Fruit fly (Drosophila melanogaster) whole organism, embryonic: ENCODE results near the gene CG15024.

Experiments used
- Atf3 ChIP-seq: fragments of 200-800 bp; sonication (Bioruptor generic); optimal IDR thresholded peaks from 3 replicates; lab custom pipeline; 2016; ENCODE audit warnings: missing biosample characterization, missing genetic modification characterization
- BEAF-32 ChIP-seq: fragments of 200-800 bp; sonication (Bioruptor generic); optimal IDR thresholded peaks from 3 replicates; lab custom pipeline; 2017; ENCODE audit warnings: missing biosample characterization, missing genetic modification characterization, mild to moderate bottlenecking, moderate library complexity, missing genetic modification reagents
- Blimp-1 ChIP-seq: fragments of 200-800 bp; sonication (Bioruptor generic); optimal IDR thresholded peaks from 3 replicates; lab custom pipeline; 2018; ENCODE audit warnings: missing biosample characterization, missing genetic modification characterization, mild to moderate bottlenecking, moderate library complexity, missing genetic modification reagents
- C15 ChIP-seq: fragments of 200-800 bp; sonication (Bioruptor generic); IDR thresholded peaks from 3 replicates; pipeline ENCODE4 v1.3.6; 2022; ENCODE audit warnings: missing biosample characterization, missing genetic modification characterization
- CG10565 ChIP-seq: fragments of 200-800 bp; sonication (Bioruptor generic); optimal IDR thresholded peaks from 3 replicates; lab custom pipeline; 2016; ENCODE audit warnings: missing biosample characterization, mild to moderate bottlenecking, missing genetic modification characterization
- CG11560 ChIP-seq: fragments of 200-800 bp; sonication (Bioruptor generic); IDR thresholded peaks from 3 replicates; pipeline ENCODE4 v1.3.6; 2022; ENCODE audit warnings: missing biosample characterization, missing genetic modification characterization
- CG12071 ChIP-seq: fragments of 200-800 bp; sonication (Bioruptor generic); optimal IDR thresholded peaks from 3 replicates; lab custom pipeline; 2018; ENCODE audit warnings: missing biosample characterization, mild to moderate bottlenecking, missing genetic modification characterization
- CG12219 ChIP-seq: fragments of 200-800 bp; sonication (Bioruptor generic); optimal IDR thresholded peaks from 3 replicates; lab custom pipeline; 2018; ENCODE audit warnings: missing biosample characterization, mild to moderate bottlenecking, missing genetic modification characterization
- CG14050 ChIP-seq: fragments of 200-800 bp; sonication (Bioruptor generic); IDR thresholded peaks from 3 replicates; pipeline ENCODE4 v1.3.6; 2022; ENCODE audit warnings: missing biosample characterization, missing genetic modification characterization
- CG14441 ChIP-seq: fragments of 200-800 bp; sonication (Bioruptor generic); IDR thresholded peaks from 2 replicates; pipeline ENCODE4 v1.3.6; 2022; ENCODE audit warnings: missing biosample characterization, missing genetic modification characterization
- CG18476 ChIP-seq: fragments of 200-800 bp; sonication (Bioruptor generic); optimal IDR thresholded peaks from 2 replicates; lab custom pipeline; 2016; ENCODE audit warnings: missing biosample characterization, mild to moderate bottlenecking, missing genetic modification characterization
- CG32772 ChIP-seq: fragments of 200-800 bp; sonication (Bioruptor generic); IDR thresholded peaks from 2 replicates; pipeline ENCODE4 v1.3.6; 2022; ENCODE audit warnings: missing biosample characterization, missing genetic modification characterization
- CG34224 ChIP-seq: fragments of 200-800 bp; sonication (Bioruptor generic); IDR thresholded peaks from 3 replicates; pipeline ENCODE4 v1.3.6; 2022; ENCODE audit warnings: missing biosample characterization, missing genetic modification characterization; ENCODE audit not compliant: partially characterized antibody
- CG4404 ChIP-seq: fragments of 200-800 bp; sonication (Bioruptor generic); IDR thresholded peaks from 2 replicates; pipeline ENCODE4 v1.3.6; 2022; ENCODE audit warnings: missing biosample characterization, missing genetic modification characterization
- CG6654 ChIP-seq: fragments of 200-800 bp; sonication (Bioruptor generic); optimal IDR thresholded peaks from 2 replicates; lab custom pipeline; 2017; ENCODE audit warnings: missing biosample characterization, mild to moderate bottlenecking, missing genetic modification characterization
- CG6689 ChIP-seq: fragments of 200-800 bp; sonication (Bioruptor generic); IDR thresholded peaks from 2 replicates; pipeline ENCODE4 v1.3.6; 2022; ENCODE audit warnings: missing biosample characterization, missing genetic modification characterization
- CG6791 ChIP-seq: fragments of 200-800 bp; sonication (Bioruptor generic); IDR thresholded peaks from 3 replicates; pipeline ENCODE4 v1.3.6; 2022; ENCODE audit warnings: missing biosample characterization, missing genetic modification characterization; ENCODE audit not compliant: partially characterized antibody
- CG7357 ChIP-seq: fragments of 200-800 bp; sonication (Bioruptor generic); IDR thresholded peaks from 3 replicates; pipeline ENCODE4 v1.3.6; 2022; ENCODE audit warnings: missing biosample characterization, missing genetic modification characterization
- CG7839 ChIP-seq: fragments of 200-800 bp; sonication (Bioruptor generic); optimal IDR thresholded peaks from 3 replicates; lab custom pipeline; 2018; ENCODE audit warnings: missing biosample characterization, mild to moderate bottlenecking, missing genetic modification characterization, moderate library complexity
- CG8765 ChIP-seq: fragments of 200-800 bp; sonication (Bioruptor generic); IDR thresholded peaks from 2 replicates; pipeline ENCODE4 v1.3.6; 2022; ENCODE audit warnings: missing biosample characterization, missing genetic modification characterization
- CG9727 ChIP-seq: fragments of 200-800 bp; sonication (Bioruptor generic); optimal IDR thresholded peaks from 3 replicates; lab custom pipeline; 2017; ENCODE audit warnings: missing biosample characterization, mild to moderate bottlenecking, missing genetic modification characterization
- Chrac-16 ChIP-seq: fragments of 200-800 bp; sonication (Bioruptor generic); optimal IDR thresholded peaks from 3 replicates; lab custom pipeline; 2016; ENCODE audit warnings: missing biosample characterization, missing genetic modification characterization
- CkIIα-i1 ChIP-seq: fragments of 200-800 bp; sonication (Bioruptor generic); IDR thresholded peaks from 2 replicates; pipeline ENCODE4 v1.3.6; 2022; ENCODE audit warnings: missing biosample characterization, missing genetic modification characterization
- Gug ChIP-seq: fragments of 200-800 bp; sonication (Bioruptor generic); IDR thresholded peaks from 4 replicates; pipeline ENCODE4 v1.3.6; 2022; ENCODE audit warnings: missing biosample characterization, missing genetic modification characterization
- Hr51 ChIP-seq, 2 experiments: fragments of 200-800 bp; sonication (Bioruptor generic); optimal IDR thresholded peaks; 2 replicates in 1 of 2; 3 replicates in 1 of 2; lab custom pipeline; 2016 to 2018; ENCODE audit warnings: missing biosample characterization in 2 of 2, missing genetic modification characterization in 2 of 2, mild to moderate bottlenecking in 1 of 2, moderate library complexity in 1 of 2
- Kr ChIP-seq: fragments of 200-800 bp; sonication (Bioruptor generic); optimal IDR thresholded peaks from 2 replicates; lab custom pipeline; 2017; ENCODE audit warnings: missing biosample characterization, mild to moderate bottlenecking, missing genetic modification characterization
- Lhr ChIP-seq: fragments of 200-800 bp; sonication (Bioruptor generic); optimal IDR thresholded peaks from 3 replicates; lab custom pipeline; 2017; ENCODE audit warnings: mild to moderate bottlenecking, missing biosample characterization, missing genetic modification reagents, missing genetic modification characterization
- Lpt ChIP-seq: fragments of >200 bp; optimal IDR thresholded peaks from 2 replicates; lab custom pipeline; 2018; ENCODE audit warnings: missing biosample characterization, missing genetic modification characterization
- NK7.1 ChIP-seq: fragments of 200-800 bp; sonication (Bioruptor generic); optimal IDR thresholded peaks from 3 replicates; lab custom pipeline; 2016; ENCODE audit warnings: missing biosample characterization, missing genetic modification characterization
- PHDP ChIP-seq: fragments of 200-800 bp; sonication (Bioruptor generic); optimal IDR thresholded peaks from 3 replicates; lab custom pipeline; 2018; ENCODE audit warnings: missing biosample characterization, mild to moderate bottlenecking, missing genetic modification characterization, moderate library complexity
- Sry-δ ChIP-seq: fragments of 200-800 bp; sonication (Bioruptor generic); optimal IDR thresholded peaks from 2 replicates; lab custom pipeline; 2016; ENCODE audit warnings: missing biosample characterization, missing genetic modification characterization
- Xrp1 ChIP-seq: fragments of 200-800 bp; sonication (Bioruptor generic); IDR thresholded peaks from 2 replicates; pipeline ENCODE4 v1.3.6; 2022; ENCODE audit warnings: missing biosample characterization, missing genetic modification characterization
- aop ChIP-seq: fragments of 200-800 bp; sonication (Bioruptor generic); IDR thresholded peaks from 2 replicates; pipeline ENCODE4 v1.3.6; 2022; ENCODE audit warnings: missing biosample characterization, missing genetic modification characterization
- cad ChIP-seq: fragments of >200 bp; optimal IDR thresholded peaks from 2 replicates; lab custom pipeline; 2017; ENCODE audit warnings: missing biosample characterization, missing genetic modification characterization
- cato ChIP-seq: fragments of 200-800 bp; sonication (Bioruptor generic); optimal IDR thresholded peaks from 2 replicates; lab custom pipeline; 2016; ENCODE audit warnings: missing biosample characterization, missing genetic modification characterization, borderline replicate concordance
- chn ChIP-seq: fragments of 200-800 bp; sonication (Bioruptor generic); optimal IDR thresholded peaks from 2 replicates; lab custom pipeline; 2016; ENCODE audit warnings: missing biosample characterization, missing genetic modification characterization
- croc ChIP-seq: fragments of 200-800 bp; sonication (Bioruptor generic); conservative IDR thresholded peaks from 3 replicates; pipeline ENCODE4 v1.3.6; 2022; ENCODE audit warnings: missing biosample characterization, missing genetic modification characterization
- dan ChIP-seq: fragments of 200-800 bp; sonication (Bioruptor generic); IDR thresholded peaks from 2 replicates; pipeline ENCODE4 v1.3.6; 2022; ENCODE audit warnings: missing biosample characterization, missing genetic modification characterization
- dmrt11E ChIP-seq: fragments of 200-800 bp; sonication (Bioruptor generic); optimal IDR thresholded peaks from 3 replicates; lab custom pipeline; 2018; ENCODE audit warnings: missing biosample characterization, mild to moderate bottlenecking, missing genetic modification characterization, moderate library complexity
- eyg ChIP-seq: fragments of 200-800 bp; sonication (Bioruptor generic); optimal IDR thresholded peaks from 3 replicates; lab custom pipeline; 2016; ENCODE audit warnings: missing biosample characterization, missing genetic modification characterization
- gem ChIP-seq: fragments of 200-800 bp; sonication (Bioruptor generic); optimal IDR thresholded peaks from 2 replicates; lab custom pipeline; 2019; ENCODE audit warnings: missing biosample characterization, mild to moderate bottlenecking, missing genetic modification characterization, moderate library complexity
- grau ChIP-seq: fragments of 200-800 bp; optimal IDR thresholded peaks from 3 replicates; lab custom pipeline; 2019; ENCODE audit warnings: missing biosample characterization, mild to moderate bottlenecking, missing genetic modification characterization, moderate library complexity
- hkb ChIP-seq, 2 experiments: fragments of 200-800 bp in 1 of 2; fragments of >200 bp in 1 of 2; sonication (Bioruptor generic) in 1 of 2; IDR thresholded peaks in 1 of 2; optimal IDR thresholded peaks in 1 of 2; 2 replicates each; pipeline versions ENCODE4 v1.3.6 to Lab custom; 2017 to 2022; ENCODE audit warnings: missing biosample characterization in 1 of 2, missing genetic modification characterization in 1 of 2
- kni ChIP-seq: fragments of 200-800 bp; sonication (Bioruptor generic); optimal IDR thresholded peaks from 3 replicates; lab custom pipeline; 2017; ENCODE audit warnings: mild to moderate bottlenecking, missing biosample characterization, missing genetic modification reagents, missing genetic modification characterization
- lilli ChIP-seq: fragments of 200-800 bp; sonication (Bioruptor generic); optimal IDR thresholded peaks from 3 replicates; lab custom pipeline; 2016; ENCODE audit warnings: missing biosample characterization, missing genetic modification characterization
- repo ChIP-seq: fragments of 200-800 bp; sonication (Bioruptor generic); optimal IDR thresholded peaks from 2 replicates; lab custom pipeline; 2016; ENCODE audit warnings: missing biosample characterization, missing genetic modification characterization
- row ChIP-seq: fragments of 200-800 bp; sonication (Bioruptor generic); IDR thresholded peaks from 3 replicates; pipeline ENCODE4 v1.3.6; 2022; ENCODE audit warnings: missing biosample characterization, missing genetic modification characterization
- slbo ChIP-seq: fragments of 200-800 bp; sonication (Bioruptor generic); IDR thresholded peaks from 2 replicates; pipeline ENCODE4 v1.3.6; 2022; ENCODE audit warnings: missing biosample characterization, missing genetic modification characterization
- sug ChIP-seq: fragments of 200-800 bp; optimal IDR thresholded peaks from 2 replicates; lab custom pipeline; 2019; ENCODE audit warnings: missing biosample characterization, mild to moderate bottlenecking, missing genetic modification characterization, moderate library complexity
- zen ChIP-seq: fragments of 200-800 bp; sonication (Bioruptor generic); optimal IDR thresholded peaks from 3 replicates; lab custom pipeline; 2018; ENCODE audit warnings: missing biosample characterization, mild to moderate bottlenecking, missing genetic modification characterization, moderate library complexity

CG15024 gene

dm6 chr3L:4413800-4414446 lies 49.7 kb downstream of the CG15024 start (continued):
- TF ChIP-seq cato (GFP tag; lab: Kevin White, UChicago) (no peak), CG14050 (GFP tag; lab: Robert Waterston, UW) (no peak), CG11560 (tag; lab: Robert Waterston, UW) (no peak), Chrac-16 (GFP tag; lab: Kevin White, UChicago) (no peak), dmrt11E (tag; lab: Kevin White, UChicago) (no peak), Gug (GFP tag; lab: Robert Waterston, UW) (peak; percentile 43; the same call in 2 of the 4 replicates), Xrp1 (GFP tag; lab: Robert Waterston, UW) (no peak), CG8765 (GFP tag; lab: Robert Waterston, UW) (no peak), Blimp-1 (GFP tag; lab: Kevin White, UChicago) (no peak), eyg (GFP tag; lab: Kevin White, UChicago) (no peak), Lhr (GFP tag; lab: Kevin White, UChicago) (no peak), zen (no peak), row (peak; percentile 68), dan (GFP tag; lab: Robert Waterston, UW) (no peak), cad (GFP tag; lab: Kevin White, UChicago) (no peak), NK7.1 (GFP tag; lab: Kevin White, UChicago) (no peak), BEAF-32 (no peak), CG7357 (GFP tag; lab: Robert Waterston, UW) (no peak), CG4404 (GFP tag; lab: Robert Waterston, UW) (no peak), hkb (optimal IDR thresholded peaks at IDR 0.05; lab: Kevin White, UChicago) (no peak), hkb (GFP tag; IDR thresholded peaks at IDR 0.05; lab: Robert Waterston, UW) (no peak), CG9727 (no peak), CG7839 (no peak), CG32772 (GFP tag; lab: Robert Waterston, UW) (peak; percentile 38; the same call in 1 of the 2 replicates), Atf3 (GFP tag; lab: Kevin White, UChicago) (no peak), repo (GFP tag; lab: Kevin White, UChicago) (no peak), Hr51 (GFP tag; optimal IDR thresholded peaks at IDR 0.05; lab: Kevin White, UChicago) (no peak), sug (tag; lab: Kevin White, UChicago) (peak; percentile 90), Sry-δ (GFP tag; lab: Kevin White, UChicago) (no peak), PHDP (tag; lab: Kevin White, UChicago) (no peak), kni (GFP tag; lab: Kevin White, UChicago) (no peak), slbo (GFP tag; lab: Robert Waterston, UW) (peak; percentile 82), CG6791 (GFP tag; lab: Robert Waterston, UW) (no peak), lilli (GFP tag; lab: Kevin White, UChicago) (no peak), Lpt (no peak), CkIIα-i1 (GFP tag; lab: Robert Waterston, UW) (no peak), CG12219 (GFP tag; lab: Kevin White, UChicago) (no peak), croc (GFP tag; lab: Robert Waterston, UW) (no peak), CG10565 (GFP tag; lab: Kevin White, UChicago) (no peak), Kr (GFP tag; lab: Kevin White, UChicago) (no peak), CG34224 (GFP tag; lab: Robert Waterston, UW) (peak; percentile 45; the same call in 2 of the 3 replicates), CG6654 (GFP tag; lab: Kevin White, UChicago) (no peak), CG18476 (no peak), CG14441 (peak; percentile 14; the same call in 1 of the 2 replicates), gem (tag; lab: Kevin White, UChicago) (no peak), C15 (GFP tag; lab: Robert Waterston, UW) (no peak), aop (GFP tag; lab: Robert Waterston, UW) (no peak), chn (no peak), grau (peak; percentile 4), CG12071 (GFP tag; lab: Kevin White, UChicago) (no peak), CG6689 (no peak)
